Worm (Caenorhabditis elegans) whole organism, midembryonic: Measurements from ENCODE around the gene snpn-1.
"Not testable (repeated sequence)": the region's sequence is repeated elsewhere in the genome, so short reads cannot be mapped to it uniquely, and the experiment has no call there.

Experiments used
- T22C8.4 ChIP-seq: fragments of 200-800 bp; sonication (Bioruptor generic); IDR thresholded peaks from 2 replicates; pipeline ENCODE4 v1.3.6; 2022; ENCODE audit warnings: missing genetic modification characterization, missing compliant biosample characterization
- cog-1 ChIP-seq: sonication (generic microtip); optimal IDR thresholded peaks from 2 replicates; lab custom pipeline; 2016; ENCODE audit warnings: missing genetic modification characterization, missing compliant biosample characterization
- flt-1 ChIP-seq: fragments of 200-800 bp; sonication (Bioruptor generic); IDR thresholded peaks from 2 replicates; pipeline ENCODE4 v1.3.6; 2022; ENCODE audit warnings: missing genetic modification characterization, missing compliant biosample characterization
- klf-2 ChIP-seq: fragments of 200-800 bp; sonication (Bioruptor generic); conservative IDR thresholded peaks from 2 replicates; pipeline ENCODE4 v1.3.6; 2022; ENCODE audit warnings: missing genetic modification reagents, missing genetic modification characterization, missing compliant biosample characterization
- med-1 ChIP-seq: sonication (generic microtip); optimal IDR thresholded peaks from 2 replicates; lab custom pipeline; 2017; ENCODE audit warnings: missing genetic modification characterization, mild to moderate bottlenecking, missing compliant biosample characterization, antibody characterized with exemption, missing genetic modification reagents; ENCODE audit not compliant: insufficient read depth
- ref-1 ChIP-seq: fragments of 200-800 bp; sonication (Bioruptor generic); conservative IDR thresholded peaks from 2 replicates; pipeline ENCODE4 v1.3.6; 2022; ENCODE audit warnings: missing genetic modification reagents, missing genetic modification characterization, missing compliant biosample characterization
- tab-1 ChIP-seq: fragments of 200-800 bp; sonication (Bioruptor generic); IDR thresholded peaks from 2 replicates; pipeline ENCODE4 v1.3.6; 2022; ENCODE audit warnings: missing genetic modification characterization, missing compliant biosample characterization
- ztf-23 ChIP-seq: fragments of 200-800 bp; sonication (Bioruptor generic); IDR thresholded peaks from 2 replicates; pipeline ENCODE4 v1.3.6; 2022; ENCODE audit warnings: missing genetic modification reagents, missing genetic modification characterization, missing compliant biosample characterization
- ztf-29 ChIP-seq: fragments of 200-800 bp; sonication (Bioruptor generic); IDR thresholded peaks from 2 replicates; pipeline ENCODE4 v1.3.6; 2022; ENCODE audit warnings: missing genetic modification reagents, missing genetic modification characterization, missing compliant biosample characterization

Gene snpn-1

DNA sequence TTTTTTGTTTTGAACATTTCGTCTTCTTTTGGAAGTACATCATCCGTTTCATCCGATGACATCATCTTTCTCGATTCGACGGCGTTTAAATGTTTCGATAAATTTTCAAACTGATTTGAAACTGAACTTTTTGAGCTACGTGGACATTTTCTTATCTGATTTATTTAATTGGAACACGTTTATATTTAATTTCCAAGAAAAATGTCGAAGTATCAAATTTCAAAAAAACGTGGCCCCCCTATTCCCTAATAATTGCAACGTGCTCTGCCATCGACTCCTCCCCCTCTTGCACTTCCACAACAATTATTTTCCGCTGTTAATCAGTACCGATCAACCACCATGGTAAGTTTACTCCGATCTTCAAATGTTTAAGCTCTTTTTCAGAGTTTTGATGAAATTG, 22.3 kb downstream of the snpn-1 start, which contains the start of the genes R13H9.6 and rmd-6:
Gene R13H9.6, minus strand, starts transcription at position 101 of the 400 bp plus-strand sequence.
Gene rmd-6, plus strand, starts transcription at position 305 of the 400 bp plus-strand sequence.
- not testable (repeated sequence) for TF ChIP-seq ztf-29, tab-1, ztf-23 (GFP tag; lab: Robert Waterston, UW)

ce11 chrIV:5066887-5067286, 24.0 kb downstream of the snpn-1 start, which contains the start of gene ttbk-2.2:
ttbk-2.2 (minus strand) TSS chrIV:5066987.
- TF ChIP-seq cog-1 (tag; lab: Kevin White, UChicago); T22C8.4; med-1 (GFP tag; lab: Kevin White, UChicago): not testable (repeated sequence)

DNA sequence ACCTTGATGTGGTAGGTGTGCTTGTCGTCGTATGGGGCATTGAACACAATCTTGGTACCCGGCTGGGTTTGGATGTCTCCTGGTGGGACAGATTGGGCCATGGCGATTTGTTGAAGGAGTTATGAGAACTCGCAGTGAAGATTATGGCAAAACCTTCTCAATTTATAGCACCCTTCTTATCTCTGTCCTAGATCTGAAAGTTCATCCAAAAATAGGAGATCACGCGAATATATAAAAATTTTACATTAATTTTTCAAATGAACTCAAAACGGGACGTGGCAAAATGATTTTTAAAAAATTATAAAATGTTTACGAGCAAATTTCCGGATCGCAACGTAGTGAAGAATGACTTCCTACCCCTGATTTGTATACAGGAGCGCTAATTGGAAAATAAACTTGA, 25.9 kb downstream of the snpn-1 start, which contains the start of gene msp-53:
Gene msp-53, minus strand, starts transcription at position 101 of the 400 bp plus-strand sequence.
- not testable (repeated sequence) for TF ChIP-seq med-1 (GFP tag; lab: Kevin White, UChicago); tab-1 (GFP tag; lab: Robert Waterston, UW); ref-1 (GFP tag; lab: Robert Waterston, UW)

- TF ChIP-seq ref-1 (GFP tag; lab: Robert Waterston, UW) (no peak), cog-1 (tag; lab: Kevin White, UChicago) (no peak), ztf-29 (GFP tag; lab: Robert Waterston, UW) (no peak), flt-1 (GFP tag; lab: Robert Waterston, UW) (no peak), med-1 (GFP tag; lab: Kevin White, UChicago) (no peak), ztf-23 (GFP tag; lab: Robert Waterston, UW) (no peak), tab-1 (GFP tag; lab: Robert Waterston, UW) (no peak), klf-2 (no peak), T22C8.4 (no peak)
Observed at ce11 chrIV:5063297-5063696, 27.5 kb downstream of the snpn-1 start.

DNA sequence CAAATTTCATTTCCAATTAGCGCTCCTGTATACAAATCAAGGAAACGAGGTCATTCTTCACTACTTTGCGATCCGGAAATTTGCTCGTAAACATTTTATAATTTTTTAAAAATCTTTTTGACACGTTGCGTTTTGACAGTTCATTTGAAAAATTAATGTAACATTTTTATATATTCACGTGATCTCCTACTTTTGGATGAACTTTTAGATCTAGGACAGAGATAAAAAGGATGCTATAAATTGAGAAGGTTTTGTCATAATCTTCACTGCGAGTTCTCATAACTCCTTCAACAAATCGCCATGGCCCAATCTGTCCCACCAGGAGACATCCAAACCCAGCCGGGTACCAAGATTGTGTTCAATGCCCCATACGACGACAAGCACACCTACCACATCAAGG, 28.6 kb downstream of the snpn-1 start, which contains the start of gene msp-57:
Gene msp-57, plus strand, starts transcription at position 301 of the 400 bp plus-strand sequence.
- TF ChIP-seq T22C8.4; med-1 (GFP tag; lab: Kevin White, UChicago); klf-2: not testable (repeated sequence)

ce11 chrIV:5060984-5061383, 29.9 kb downstream of the snpn-1 start, which contains the start of gene C09B9.7:
C09B9.7 (minus strand) TSS chrIV:5061084.
- TF ChIP-seq ref-1 (GFP tag; lab: Robert Waterston, UW) (no peak), ztf-23 (GFP tag; lab: Robert Waterston, UW) (no peak), tab-1 (GFP tag; lab: Robert Waterston, UW) (no peak), flt-1 (GFP tag; lab: Robert Waterston, UW) (no peak)

DNA sequence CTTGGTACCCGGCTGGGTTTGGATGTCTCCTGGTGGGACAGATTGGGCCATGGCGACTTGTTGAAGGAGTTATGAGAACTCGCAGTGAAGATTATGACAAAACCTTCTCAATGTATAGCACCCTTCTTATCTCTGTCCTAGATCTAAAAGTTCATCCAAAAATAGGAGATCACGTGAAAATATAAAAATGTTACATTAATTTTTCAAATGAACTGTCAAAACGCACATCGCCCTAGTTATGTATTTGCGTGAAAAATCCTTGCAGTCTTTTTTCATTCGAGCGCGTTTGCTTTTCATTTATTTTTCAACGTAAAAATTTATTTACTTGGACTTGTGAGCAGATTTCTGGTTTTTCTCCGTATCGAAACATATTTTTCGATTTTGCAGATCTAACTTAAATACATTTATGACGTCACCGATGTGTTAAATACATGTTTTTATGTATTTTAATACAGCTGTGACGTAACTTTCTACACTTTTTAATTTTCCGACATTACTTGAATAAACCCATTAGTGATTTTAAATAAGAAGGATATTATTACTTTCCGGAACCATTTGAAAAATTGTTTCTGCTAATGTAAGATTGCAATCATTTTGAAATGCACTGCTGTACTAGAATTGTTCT, 34.8 kb downstream of the snpn-1 start, which contains the start of gene msp-55:
Gene msp-55, minus strand, starts transcription at position 51 of the 625 bp plus-strand sequence.
- TF ChIP-seq tab-1 (GFP tag; lab: Robert Waterston, UW) (no peak), flt-1 (GFP tag; lab: Robert Waterston, UW) (no peak), T22C8.4 (no peak), med-1 (GFP tag; lab: Kevin White, UChicago) (no peak), klf-2 (no peak), ztf-23 (GFP tag; lab: Robert Waterston, UW) (no peak), cog-1 (tag; lab: Kevin White, UChicago) (no peak), ref-1 (GFP tag; lab: Robert Waterston, UW) (no peak), ztf-29 (GFP tag; lab: Robert Waterston, UW) (no peak)

DNA sequence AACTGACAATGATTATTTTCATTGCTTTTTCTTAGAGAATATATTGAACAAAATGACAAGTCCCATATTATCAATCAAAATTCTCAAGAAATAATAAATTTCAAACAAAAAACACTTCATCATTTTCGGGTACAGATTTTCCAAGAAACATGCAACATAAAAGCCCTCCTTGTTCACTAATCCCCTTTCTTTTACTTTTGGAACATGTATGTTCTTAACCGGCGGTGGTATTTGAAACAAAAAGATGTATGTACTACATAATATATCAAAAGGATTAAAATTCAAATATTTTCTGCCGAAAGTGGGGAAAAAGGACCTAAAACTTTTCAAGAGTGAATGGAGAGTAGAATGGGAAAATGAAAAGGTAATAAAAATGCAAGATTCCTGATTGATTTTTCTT, 36.5 kb downstream of the snpn-1 start:
- no peak for TF ChIP-seq tab-1 (GFP tag; lab: Robert Waterston, UW)

ce11 chrIV:5045389-5045788, 45.5 kb downstream of the snpn-1 start, which contains the start of gene hot-9:
hot-9 (minus strand) TSS chrIV:5045489.
- TF ChIP-seq med-1 (GFP tag; lab: Kevin White, UChicago) (no peak), klf-2 (no peak), flt-1 (GFP tag; lab: Robert Waterston, UW) (no peak), ref-1 (GFP tag; lab: Robert Waterston, UW) (no peak), ztf-23 (GFP tag; lab: Robert Waterston, UW) (no peak), tab-1 (GFP tag; lab: Robert Waterston, UW) (no peak), ztf-29 (GFP tag; lab: Robert Waterston, UW) (no peak), T22C8.4 (no peak), cog-1 (tag; lab: Kevin White, UChicago) (no peak)
